Worm (Caenorhabditis elegans) whole organism, late embryonic: ENCODE results near the gene srv-7.

Experiments used
- odd-2 ChIP-seq: sonication (generic microtip); optimal IDR thresholded peaks from 2 replicates; lab custom pipeline; 2017; ENCODE audit warnings: antibody characterized with exemption, mild to moderate bottlenecking, missing genetic modification characterization, missing compliant biosample characterization
- rnt-1 ChIP-seq: sonication (generic microtip); optimal IDR thresholded peaks from 2 replicates; lab custom pipeline; 2016; ENCODE audit warnings: missing genetic modification characterization, missing compliant biosample characterization

ce11 chrX:5616000-5616399, 31.8 kb downstream of the srv-7 start:
- TF ChIP-seq odd-2 (tag; lab: Kevin White, UChicago) (no peak), rnt-1 (tag; lab: Kevin White, UChicago) (no peak)
